Worm (Caenorhabditis elegans) whole organism, mixed stage, embryonic: ENCODE results near the gene nas-3.
A peak's percentile ranks its signal among the peaks of the same experiment; 100 is the strongest.

Experiments used
- M03D4.4 ChIP-seq: sonication (generic microtip); optimal IDR thresholded peaks from 2 replicates; lab custom pipeline; 2017; ENCODE audit warnings: mild to moderate bottlenecking, missing genetic modification characterization, missing compliant biosample characterization
- blmp-1 ChIP-seq: fragments of 150-350 bp; optimal IDR thresholded peaks from 2 replicates; lab custom pipeline; 2014; ENCODE audit warnings: missing biosample characterization, missing genetic modification characterization
- ceh-39 ChIP-seq: fragments of 150-350 bp; optimal IDR thresholded peaks from 2 replicates; lab custom pipeline; 2014; ENCODE audit warnings: missing biosample characterization, missing genetic modification characterization
- ceh-43 ChIP-seq: fragments of 200-800 bp; sonication (Bioruptor generic); optimal IDR thresholded peaks from 2 replicates; lab custom pipeline; 2018; ENCODE audit warnings: mild to moderate bottlenecking, missing genetic modification characterization, moderate library complexity, missing compliant biosample characterization
- ceh-83 ChIP-seq: fragments of 200-800 bp; sonication (Bioruptor generic); optimal IDR thresholded peaks from 2 replicates; lab custom pipeline; 2018; ENCODE audit warnings: mild to moderate bottlenecking, missing genetic modification characterization, missing compliant biosample characterization
- ces-1 ChIP-seq: fragments of 150-350 bp; optimal IDR thresholded peaks from 2 replicates; lab custom pipeline; 2014; ENCODE audit warnings: missing biosample characterization, missing genetic modification reagents, missing genetic modification characterization
- cnd-1 ChIP-seq: fragments of 200-800 bp; sonication (Bioruptor generic); optimal IDR thresholded peaks from 2 replicates; lab custom pipeline; 2018; ENCODE audit warnings: mild to moderate bottlenecking, missing genetic modification characterization, missing compliant biosample characterization
- drap-1 ChIP-seq: fragments of 200-800 bp; sonication (Bioruptor generic); optimal IDR thresholded peaks from 3 replicates; lab custom pipeline; 2018; ENCODE audit warnings: mild to moderate bottlenecking, missing genetic modification characterization, missing compliant biosample characterization
- elt-3 ChIP-seq: fragments of 150-350 bp; optimal IDR thresholded peaks from 2 replicates; lab custom pipeline; 2014; ENCODE audit warnings: missing biosample characterization, missing genetic modification characterization
- flh-1 ChIP-seq: fragments of 200-800 bp; sonication (Bioruptor generic); optimal IDR thresholded peaks from 2 replicates; lab custom pipeline; 2018; ENCODE audit warnings: mild to moderate bottlenecking, missing genetic modification characterization, moderate library complexity, missing compliant biosample characterization
- ham-2 ChIP-seq: fragments of 200-800 bp; sonication (Bioruptor generic); optimal IDR thresholded peaks from 2 replicates; lab custom pipeline; 2018; ENCODE audit warnings: mild to moderate bottlenecking, missing genetic modification characterization, missing compliant biosample characterization
- hlh-1 ChIP-seq: fragments of 150-350 bp; optimal IDR thresholded peaks from 2 replicates; lab custom pipeline; 2014; ENCODE audit warnings: missing biosample characterization, missing genetic modification reagents, missing genetic modification characterization
- lin-13 ChIP-seq: fragments of 150-350 bp; optimal IDR thresholded peaks from 2 replicates; lab custom pipeline; 2014; ENCODE audit warnings: missing biosample characterization, missing genetic modification characterization
- lsy-2 ChIP-seq: fragments of 150-350 bp; optimal IDR thresholded peaks from 2 replicates; lab custom pipeline; 2014; ENCODE audit warnings: missing biosample characterization, missing genetic modification characterization
- mab-5 ChIP-seq: fragments of 150-350 bp; optimal IDR thresholded peaks from 2 replicates; lab custom pipeline; 2014; ENCODE audit warnings: missing biosample characterization, missing genetic modification characterization
- mep-1 ChIP-seq: fragments of 150-350 bp; optimal IDR thresholded peaks from 2 replicates; lab custom pipeline; 2017; ENCODE audit warnings: missing biosample characterization, missing genetic modification reagents, missing genetic modification characterization, inconsistent platforms
- mls-2 ChIP-seq: sonication (generic microtip); optimal IDR thresholded peaks from 2 replicates; lab custom pipeline; 2016; ENCODE audit warnings: mild to moderate bottlenecking, missing genetic modification characterization, moderate library complexity, missing compliant biosample characterization
- nhr-12 ChIP-seq: fragments of 150-350 bp; optimal IDR thresholded peaks from 2 replicates; lab custom pipeline; 2014; ENCODE audit warnings: missing biosample characterization, missing genetic modification characterization
- nhr-2 ChIP-seq: fragments of 150-350 bp; optimal IDR thresholded peaks from 2 replicates; lab custom pipeline; 2014; ENCODE audit warnings: missing biosample characterization, missing genetic modification characterization
- nhr-237 ChIP-seq: fragments of 150-350 bp; optimal IDR thresholded peaks from 2 replicates; lab custom pipeline; 2014; ENCODE audit warnings: missing biosample characterization, missing genetic modification characterization
- nhr-28 ChIP-seq: fragments of 150-350 bp; optimal IDR thresholded peaks from 2 replicates; lab custom pipeline; 2014; ENCODE audit warnings: missing biosample characterization, missing genetic modification characterization
- nhr-76 ChIP-seq: sonication (generic microtip); optimal IDR thresholded peaks from 2 replicates; lab custom pipeline; 2017; ENCODE audit warnings: missing biosample characterization, missing genetic modification characterization
- pha-4 ChIP-seq: fragments of 150-350 bp; optimal IDR thresholded peaks from 2 replicates; lab custom pipeline; 2018; ENCODE audit warnings: missing biosample characterization, missing genetic modification reagents, missing genetic modification characterization
- sem-2 ChIP-seq: fragments of 200-800 bp; sonication (Bioruptor generic); optimal IDR thresholded peaks from 2 replicates; lab custom pipeline; 2018; ENCODE audit warnings: mild to moderate bottlenecking, missing genetic modification characterization, missing compliant biosample characterization
- sptf-1 ChIP-seq: sonication (generic microtip); optimal IDR thresholded peaks from 2 replicates; lab custom pipeline; 2017; ENCODE audit warnings: mild to moderate bottlenecking, missing genetic modification characterization, moderate library complexity, missing compliant biosample characterization
- tbx-8 ChIP-seq: fragments of 200-800 bp; sonication (Bioruptor generic); optimal IDR thresholded peaks from 2 replicates; lab custom pipeline; 2018; ENCODE audit warnings: mild to moderate bottlenecking, missing genetic modification characterization, moderate library complexity, missing compliant biosample characterization
- unc-120 ChIP-seq: sonication (generic microtip); optimal IDR thresholded peaks from 2 replicates; lab custom pipeline; 2017; ENCODE audit warnings: missing genetic modification characterization, missing compliant biosample characterization; ENCODE audit not compliant: poor library complexity, severe bottlenecking
- unc-39 ChIP-seq: fragments of 150-350 bp; optimal IDR thresholded peaks from 2 replicates; lab custom pipeline; 2014; ENCODE audit warnings: missing biosample characterization, missing genetic modification characterization
- unc-62 ChIP-seq: fragments of 150-350 bp; optimal IDR thresholded peaks from 2 replicates; lab custom pipeline; 2014; ENCODE audit warnings: missing biosample characterization, missing genetic modification reagents, missing genetic modification characterization
- zip-8 ChIP-seq: fragments of 150-350 bp; optimal IDR thresholded peaks from 2 replicates; lab custom pipeline; 2014; ENCODE audit warnings: missing biosample characterization, missing genetic modification characterization
- ztf-11 ChIP-seq: fragments of 150-350 bp; optimal IDR thresholded peaks from 2 replicates; lab custom pipeline; 2014; ENCODE audit warnings: missing biosample characterization, missing genetic modification characterization

Gene nas-3

ce11 chrV:9443748-9444147 is 34.2 kb upstream of the nas-3 start, which contains the start of gene wdr-62:
wdr-62 (plus strand) TSS chrV:9444048.
- TF ChIP-seq lin-13 (tag; lab: Kevin White, UChicago) (no peak), mab-5 (tag; lab: Kevin White, UChicago) (no peak), unc-120 (tag; lab: Kevin White, UChicago) (no peak), ceh-43 (no peak), ztf-11 (tag; lab: Kevin White, UChicago) (no peak), ham-2 (no peak), nhr-28 (tag; lab: Kevin White, UChicago) (no peak), sem-2 (GFP tag; lab: Kevin White, UChicago) (no peak), unc-62 (GFP tag; lab: Kevin White, UChicago) (no peak), elt-3 (tag; lab: Kevin White, UChicago) (no peak), ces-1 (GFP tag; lab: Kevin White, UChicago) (no peak), nhr-12 (no peak), hlh-1 (no peak), pha-4 (tag; lab: Kevin White, UChicago) (no peak), zip-8 (tag; lab: Kevin White, UChicago) (no peak), ceh-83 (GFP tag; lab: Kevin White, UChicago) (no peak), M03D4.4 (no peak), ceh-39 (no peak), nhr-2 (tag; lab: Kevin White, UChicago) (no peak)

- no peak for TF ChIP-seq pha-4 (tag; lab: Kevin White, UChicago)
Measured at ce11 chrV:9444618-9445017, 33.3 kb upstream of the nas-3 start.

ce11 chrV:9451485-9451884 is 26.5 kb upstream of the nas-3 start:
- TF ChIP-seq pha-4 (tag; lab: Kevin White, UChicago) (peak; percentile 77), sptf-1 (tag; lab: Kevin White, UChicago) (no peak)

- TF ChIP-seq hlh-1 (no peak), cnd-1 (no peak), mls-2 (no peak), M03D4.4 (no peak), tbx-8 (GFP tag; lab: Kevin White, UChicago) (no peak), sem-2 (GFP tag; lab: Kevin White, UChicago) (no peak), ces-1 (GFP tag; lab: Kevin White, UChicago) (no peak), nhr-28 (tag; lab: Kevin White, UChicago) (no peak), nhr-237 (tag; lab: Kevin White, UChicago) (no peak), drap-1 (GFP tag; lab: Kevin White, UChicago) (no peak), unc-39 (tag; lab: Kevin White, UChicago) (no peak)
Measured at ce11 chrV:9453333-9453732, 24.6 kb upstream of the nas-3 start.

- peak; percentile 36 for TF ChIP-seq unc-62 (GFP tag; lab: Kevin White, UChicago)
- TF ChIP-seq ham-2 = peak; percentile 32
- peak; percentile 86 for TF ChIP-seq blmp-1 (tag; lab: Kevin White, UChicago)
- no peak for TF ChIP-seq sptf-1 (tag; lab: Kevin White, UChicago)
- TF ChIP-seq lin-13 (tag; lab: Kevin White, UChicago) = no peak
- TF ChIP-seq nhr-237 (tag; lab: Kevin White, UChicago) = no peak
- peak; percentile 33 for TF ChIP-seq elt-3 (tag; lab: Kevin White, UChicago)
- TF ChIP-seq unc-120 (tag; lab: Kevin White, UChicago) = peak; percentile 44
- peak; percentile 28 for TF ChIP-seq mab-5 (tag; lab: Kevin White, UChicago)
- TF ChIP-seq mep-1 (tag; lab: Kevin White, UChicago) = no peak
- no peak for TF ChIP-seq nhr-76 (tag; lab: Kevin White, UChicago)
Measured at ce11 chrV:9453933-9454332, 24.0 kb upstream of the nas-3 start.

ce11 chrV:9457535-9457934 is 20.4 kb upstream of the nas-3 start:
- TF ChIP-seq blmp-1 (tag; lab: Kevin White, UChicago) (no peak), lsy-2 (no peak), hlh-1 (no peak), flh-1 (GFP tag; lab: Kevin White, UChicago) (no peak), nhr-12 (no peak)
